Worm (Caenorhabditis elegans): Measurements from ENCODE around the gene wee-1.1.

ce11 chrII:9601679-9602078 is 18.3 kb upstream of the wee-1.1 start:
- TF ChIP-seq B0019.2 (GFP tag; conservative IDR thresholded peaks at IDR 0.05), result no peak
- peak; percentile 39 for TF ChIP-seq unc-62 (GFP tag; optimal IDR thresholded peaks at IDR 0.05)
- TF ChIP-seq egl-18 (GFP tag; IDR thresholded peaks at IDR 0.05), result no peak
